Worm (Caenorhabditis elegans) whole organism, mixed stage, embryonic: ENCODE results near the gene mtl-2.

Experiments
- ces-1 ChIP-seq: fragments of 150-350 bp; optimal IDR thresholded peaks from 2 replicates; lab custom pipeline; 2014; ENCODE audit warnings: missing biosample characterization, missing genetic modification reagents, missing genetic modification characterization
- cnd-1 ChIP-seq: fragments of 200-800 bp; sonication (Bioruptor generic); optimal IDR thresholded peaks from 2 replicates; lab custom pipeline; 2018; ENCODE audit warnings: mild to moderate bottlenecking, missing genetic modification characterization, missing compliant biosample characterization
- lsy-2 ChIP-seq: fragments of 150-350 bp; optimal IDR thresholded peaks from 2 replicates; lab custom pipeline; 2014; ENCODE audit warnings: missing biosample characterization, missing genetic modification characterization
- mab-5 ChIP-seq: fragments of 150-350 bp; optimal IDR thresholded peaks from 2 replicates; lab custom pipeline; 2014; ENCODE audit warnings: missing biosample characterization, missing genetic modification characterization
- mls-2 ChIP-seq: sonication (generic microtip); optimal IDR thresholded peaks from 2 replicates; lab custom pipeline; 2016; ENCODE audit warnings: mild to moderate bottlenecking, missing genetic modification characterization, moderate library complexity, missing compliant biosample characterization
- nhr-237 ChIP-seq: fragments of 150-350 bp; optimal IDR thresholded peaks from 2 replicates; lab custom pipeline; 2014; ENCODE audit warnings: missing biosample characterization, missing genetic modification characterization
- pha-4 ChIP-seq: fragments of 150-350 bp; optimal IDR thresholded peaks from 2 replicates; lab custom pipeline; 2018; ENCODE audit warnings: missing biosample characterization, missing genetic modification reagents, missing genetic modification characterization
- snpc-4 ChIP-seq: fragments of 150-350 bp; optimal IDR thresholded peaks from 2 replicates; lab custom pipeline; 2014; ENCODE audit warnings: missing biosample characterization, missing genetic modification characterization
- unc-62 ChIP-seq: fragments of 150-350 bp; optimal IDR thresholded peaks from 2 replicates; lab custom pipeline; 2014; ENCODE audit warnings: missing biosample characterization, missing genetic modification reagents, missing genetic modification characterization
- ztf-11 ChIP-seq: fragments of 150-350 bp; optimal IDR thresholded peaks from 2 replicates; lab custom pipeline; 2014; ENCODE audit warnings: missing biosample characterization, missing genetic modification characterization

ce11 chrV:14023074-14023473 lies 4.6 kb upstream of the mtl-2 start, which contains the start of gene T08G5.15:
- TF ChIP-seq unc-62 (GFP tag; lab: Kevin White, UChicago) (no peak), ztf-11 (tag; lab: Kevin White, UChicago) (no peak), ces-1 (GFP tag; lab: Kevin White, UChicago) (no peak), nhr-237 (no peak), pha-4 (no peak), lsy-2 (tag; lab: Kevin White, UChicago) (no peak), snpc-4 (no peak), mab-5 (no peak), mls-2 (tag; lab: Kevin White, UChicago) (no peak), cnd-1 (tag; lab: Kevin White, UChicago) (no peak)
